Fruit fly (Drosophila melanogaster) whole organism: ENCODE results near the gene sdk.

Experiments
- CG8478 ChIP-seq: fragments of >200 bp; optimal IDR thresholded peaks from 2 replicates; lab custom pipeline; 2018; ENCODE audit warnings: inconsistent platforms
- Dll ChIP-seq: fragments of >200 bp; optimal IDR thresholded peaks from 2 replicates; lab custom pipeline; 2017
- EcR ChIP-seq, 2 experiments: fragments of >200 bp; optimal IDR thresholded peaks; 2 replicates each; lab custom pipeline; 2017; ENCODE audit warnings: missing biosample characterization in 2 of 2, missing genetic modification characterization in 2 of 2, missing genetic modification reagents in 2 of 2
- pan ChIP-seq: fragments of >200 bp; optimal IDR thresholded peaks from 2 replicates; lab custom pipeline; 2017
- psq ChIP-seq: fragments of >200 bp; optimal IDR thresholded peaks from 2 replicates; lab custom pipeline; 2017
- usp ChIP-seq: fragments of >200 bp; optimal IDR thresholded peaks from 2 replicates; lab custom pipeline; 2017; ENCODE audit warnings: missing biosample characterization, missing genetic modification characterization, mixed read lengths

Gene sdk

DNA sequence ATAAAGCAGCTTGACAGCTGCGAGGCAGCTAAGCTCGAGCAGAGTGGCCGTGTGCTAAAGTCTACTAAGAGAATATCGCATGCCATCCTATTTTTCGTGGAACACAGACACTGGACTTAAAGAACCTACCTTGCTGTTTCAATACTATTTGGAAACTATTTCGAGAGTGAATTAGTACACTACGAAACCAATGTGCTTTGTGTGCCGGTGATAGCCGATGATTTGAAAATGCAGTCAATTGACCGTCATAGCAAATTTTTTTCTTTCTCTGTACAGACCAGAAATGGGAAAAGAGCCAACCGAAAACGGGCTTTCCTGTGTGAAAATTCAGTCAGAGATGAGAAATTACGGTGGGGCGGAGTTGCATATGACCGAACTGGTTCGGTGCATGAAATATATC, 28.7 kb downstream of the sdk start:
- TF ChIP-seq Dll: no peak
- TF ChIP-seq psq (lab: Kevin White, UChicago): no peak
- TF ChIP-seq usp (GFP tag; lab: Kevin White, UChicago): no peak
- TF ChIP-seq pan (lab: Kevin White, UChicago): no peak

DNA sequence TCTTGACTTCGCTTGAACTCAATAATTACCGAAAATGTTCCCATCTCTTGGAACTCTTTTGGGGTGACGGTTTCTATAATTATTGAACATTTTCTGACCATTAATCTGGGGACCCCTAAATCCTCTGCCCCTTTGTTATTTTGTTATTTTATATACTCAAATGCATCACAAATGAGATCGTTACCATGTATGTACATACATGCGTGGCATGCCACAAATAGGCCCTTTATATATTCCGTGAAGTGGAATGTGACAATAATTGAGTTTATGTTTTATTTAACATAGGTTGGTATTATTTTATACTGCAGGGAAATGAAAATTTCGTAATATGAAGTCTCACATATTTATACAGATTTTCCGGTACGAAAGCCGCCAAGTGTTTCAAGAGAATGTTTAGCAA, 31.3 kb downstream of the sdk start:
- TF ChIP-seq psq (lab: Kevin White, UChicago) (no peak), EcR (GFP tag; optimal IDR thresholded peaks at IDR 0.05; lab: Kevin White, UChicago) (no peak)

DNA sequence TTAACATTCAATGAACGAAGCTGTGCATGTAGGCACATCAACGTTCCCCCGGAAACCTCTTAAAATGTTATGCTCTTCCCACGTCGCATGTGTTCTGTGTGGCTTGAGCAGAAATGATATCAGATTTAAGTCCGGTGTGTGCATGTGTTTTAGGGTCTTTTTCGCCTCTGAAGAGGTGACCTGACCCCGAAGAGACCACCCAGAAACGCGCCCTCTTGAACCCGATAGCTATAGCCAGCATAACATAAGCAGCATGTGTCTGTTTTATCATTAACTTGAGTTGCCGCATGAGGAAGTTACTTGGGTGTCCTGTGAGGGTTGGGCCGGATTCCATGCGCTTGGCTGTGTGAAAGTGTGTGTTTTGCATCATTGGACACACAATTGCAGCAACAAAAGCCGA, 32.3 kb downstream of the sdk start:
- TF ChIP-seq Dll (no peak), EcR (GFP tag; optimal IDR thresholded peaks at IDR 0.05; lab: Kevin White, UChicago) (no peak), usp (GFP tag; lab: Kevin White, UChicago) (no peak), CG8478 (no peak)

DNA sequence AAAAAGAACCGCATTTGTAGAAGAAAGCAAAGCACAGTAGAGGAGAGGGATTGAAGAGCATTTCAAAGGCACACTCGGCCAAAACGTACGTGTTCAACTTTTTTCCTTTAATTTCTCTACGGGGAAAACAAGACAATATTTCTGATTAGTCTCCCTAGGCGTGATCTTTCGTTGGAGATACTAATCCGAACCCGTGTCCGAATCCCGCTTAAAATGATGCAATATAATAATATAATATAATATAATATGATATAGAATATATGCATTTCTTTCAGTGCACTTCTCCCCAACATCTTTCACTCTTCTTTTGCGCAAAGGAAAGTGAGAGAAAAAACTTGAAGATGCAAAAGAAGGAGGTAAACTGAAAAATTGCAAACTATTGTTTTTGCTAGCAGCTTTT, 37.9 kb downstream of the sdk start:
- TF ChIP-seq usp (GFP tag; lab: Kevin White, UChicago) (no peak), pan (lab: Kevin White, UChicago) (no peak), CG8478 (no peak), psq (lab: Kevin White, UChicago) (no peak), Dll (no peak), EcR (GFP tag; optimal IDR thresholded peaks at IDR 0.05; lab: Kevin White, UChicago) (no peak)

DNA sequence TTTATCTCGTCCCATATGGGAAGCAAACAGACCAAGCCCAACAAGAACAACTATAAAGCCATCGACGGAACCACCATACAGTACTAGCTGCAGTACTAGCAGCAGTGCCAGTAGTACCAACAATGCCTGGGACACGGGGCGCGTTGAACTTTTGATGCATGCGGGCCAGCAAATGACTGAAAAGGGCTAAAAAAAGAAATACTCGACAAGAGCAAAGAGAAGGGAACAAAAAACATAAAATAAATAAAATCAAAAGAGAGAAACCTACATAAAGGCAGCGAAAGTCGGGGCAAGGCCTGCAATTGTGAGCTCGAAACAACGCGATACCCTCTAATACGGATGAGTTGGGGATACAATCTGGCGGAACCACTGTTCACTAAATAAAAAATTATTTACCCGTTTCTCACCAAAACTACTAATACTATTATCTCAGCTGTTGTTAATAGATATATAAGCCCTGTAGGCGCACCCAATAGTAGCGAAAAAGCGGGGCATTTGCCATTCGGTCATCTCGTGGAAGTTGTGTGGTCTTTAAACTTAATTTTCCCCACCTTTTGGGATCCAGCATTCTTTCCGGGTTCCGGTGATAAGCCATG, 53.1 kb downstream of the sdk start:
- TF ChIP-seq Dll (no peak), usp (GFP tag; lab: Kevin White, UChicago) (no peak), pan (lab: Kevin White, UChicago) (peak; percentile 55), psq (lab: Kevin White, UChicago) (no peak), CG8478 (no peak), EcR (GFP tag; optimal IDR thresholded peaks at IDR 0.05; lab: Kevin White, UChicago) (no peak)

dm6 chrX:750047-750446, 63.4 kb downstream of the sdk start, which contains the start of gene CG5254:
Gene CG5254, plus strand, starts transcription at chrX:750347.
- no peak for TF ChIP-seq Dll
- no peak for TF ChIP-seq psq (lab: Kevin White, UChicago)
- TF ChIP-seq usp (GFP tag; lab: Kevin White, UChicago): no peak
- TF ChIP-seq EcR (GFP tag; optimal IDR thresholded peaks at IDR 0.05; lab: Kevin White, UChicago): no peak
- TF ChIP-seq pan (lab: Kevin White, UChicago): no peak
- no peak for TF ChIP-seq CG8478

DNA sequence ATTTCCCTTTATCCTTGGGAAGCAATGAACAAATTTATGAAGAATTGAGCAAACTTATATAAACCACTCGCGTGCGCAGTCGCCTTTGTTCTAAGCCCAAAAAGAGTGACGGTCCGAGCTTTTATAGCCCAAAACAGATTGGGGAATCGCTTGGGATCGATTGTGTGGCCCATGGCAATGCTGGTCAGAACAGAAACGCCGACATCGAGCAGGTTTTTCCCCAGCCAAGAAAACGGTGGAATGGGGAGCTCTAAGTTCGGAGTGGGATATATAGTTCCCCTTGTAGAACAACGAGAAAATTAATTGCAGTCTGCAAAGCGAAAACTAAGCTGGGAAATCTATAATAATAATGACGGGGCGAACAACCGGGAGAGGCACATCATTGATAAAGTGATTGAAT, 64.6 kb downstream of the sdk start, which contains the start of gene CG13362:
Gene CG13362, minus strand, starts transcription at position 101 of the 400 bp plus-strand sequence.
- TF ChIP-seq Dll: no peak

- TF ChIP-seq psq (lab: Kevin White, UChicago) (no peak), pan (lab: Kevin White, UChicago) (no peak), EcR (GFP tag; optimal IDR thresholded peaks at IDR 0.05; lab: Kevin White, UChicago) (no peak), Dll (no peak), usp (GFP tag; lab: Kevin White, UChicago) (no peak), CG8478 (no peak)
Observed at dm6 chrX:753553-753952, 66.9 kb downstream of the sdk start, which contains the start of gene CG13361. Gene CG13361, minus strand, starts transcription at chrX:753653.

DNA sequence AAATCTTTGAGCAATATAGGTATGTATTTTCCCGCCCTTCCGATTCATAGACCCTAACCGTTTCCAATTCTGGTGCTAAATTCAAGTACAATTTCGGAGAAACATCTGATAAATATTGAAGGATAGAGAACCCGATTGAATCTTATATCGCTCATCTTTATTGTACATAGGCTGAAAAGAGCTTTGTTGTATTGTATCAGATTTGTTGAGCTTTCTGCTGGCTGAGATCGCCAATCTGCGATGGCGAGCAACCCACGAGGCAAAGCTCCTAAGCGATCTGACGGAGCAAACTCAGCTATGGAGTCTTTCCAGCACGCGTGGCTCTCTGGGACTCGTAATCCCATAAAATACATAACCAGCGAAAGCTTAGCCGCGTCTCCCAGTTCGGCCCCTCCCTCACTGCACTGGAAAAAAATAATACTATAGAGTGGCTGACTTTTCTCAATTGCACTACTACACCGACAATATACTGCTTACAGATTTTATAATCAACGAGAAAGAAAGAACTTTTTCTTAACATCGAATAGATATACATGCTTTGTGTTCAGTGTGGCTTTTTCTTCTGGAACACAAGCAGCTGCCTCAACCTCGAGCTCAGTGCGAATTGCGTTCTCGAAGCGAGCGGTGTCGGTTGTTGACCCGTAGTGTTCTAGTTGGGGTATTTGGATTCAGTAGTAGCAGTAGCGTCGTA, 69.2 kb downstream of the sdk start:
- TF ChIP-seq EcR (GFP tag; optimal IDR thresholded peaks at IDR 0.05; lab: Kevin White, UChicago) (peak in 1 of 2 experiments; percentile 73), usp (GFP tag; lab: Kevin White, UChicago) (no peak), pan (lab: Kevin White, UChicago) (no peak)

dm6 chrX:756856-757255, 70.2 kb downstream of the sdk start:
- TF ChIP-seq Dll: no peak
- no peak for TF ChIP-seq usp (GFP tag; lab: Kevin White, UChicago)
- TF ChIP-seq EcR (GFP tag; optimal IDR thresholded peaks at IDR 0.05; lab: Kevin White, UChicago): no peak
- TF ChIP-seq psq (lab: Kevin White, UChicago): no peak
- TF ChIP-seq pan (lab: Kevin White, UChicago): no peak
- no peak for TF ChIP-seq CG8478

DNA sequence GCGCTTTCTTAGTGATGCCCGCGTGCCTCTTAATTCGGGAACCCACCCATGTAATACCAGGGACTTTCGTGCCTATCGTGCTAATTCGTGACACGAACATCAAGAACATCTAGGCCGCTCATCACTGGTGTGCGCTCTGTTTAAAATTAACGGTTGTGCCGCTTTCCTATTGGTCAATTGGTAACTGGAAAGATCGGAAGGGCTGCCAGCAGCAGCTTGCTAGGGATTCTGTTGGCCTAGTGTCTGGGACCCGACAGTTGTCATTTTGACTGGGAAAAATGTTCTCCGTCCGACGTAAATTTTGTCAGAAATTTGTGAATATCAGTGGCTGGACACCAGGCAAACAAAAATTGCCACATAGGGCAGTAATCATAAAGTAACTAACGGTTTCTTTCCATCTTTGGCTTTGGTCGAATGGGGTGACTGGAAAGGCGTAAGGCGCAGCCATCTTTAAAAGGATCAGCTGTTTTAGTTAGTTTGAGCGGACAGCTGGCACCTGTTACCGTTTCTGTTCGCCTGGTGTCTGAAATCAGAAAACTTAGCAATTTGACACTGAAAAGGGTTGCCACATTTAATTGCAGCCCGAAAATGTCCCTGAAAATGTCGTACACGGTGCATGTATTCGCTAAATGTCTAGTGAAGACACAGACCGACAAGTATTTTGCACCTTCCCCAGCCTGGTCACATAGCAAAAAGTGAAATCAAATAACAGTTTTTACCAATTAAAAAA, 72.4 kb downstream of the sdk start, which contains the start of gene CG5273:
Gene CG5273, plus strand, starts transcription at position 703 of the 730 bp plus-strand sequence.
- TF ChIP-seq usp (GFP tag; lab: Kevin White, UChicago) (no peak), EcR (GFP tag; optimal IDR thresholded peaks at IDR 0.05; lab: Kevin White, UChicago) (no peak), pan (lab: Kevin White, UChicago) (no peak), psq (lab: Kevin White, UChicago) (no peak), Dll (no peak), CG8478 (no peak)

- TF ChIP-seq Dll (no peak), psq (lab: Kevin White, UChicago) (no peak), EcR (GFP tag; optimal IDR thresholded peaks at IDR 0.05; lab: Kevin White, UChicago) (no peak), usp (GFP tag; lab: Kevin White, UChicago) (no peak), pan (lab: Kevin White, UChicago) (no peak)
Observed at dm6 chrX:762047-762446, 75.4 kb downstream of the sdk start.
